Fruit fly (Drosophila melanogaster) whole organism, embryonic: ENCODE measurements around the gene Rsph1.
A peak's percentile ranks its signal among the peaks of the same experiment; 100 is the strongest.

Experiments used
- Aef1 ChIP-seq: fragments of 200-800 bp; sonication (Bioruptor generic); IDR thresholded peaks from 3 replicates; pipeline ENCODE4 v1.3.6; 2022; ENCODE audit warnings: missing biosample characterization, missing genetic modification characterization
- Atf-2 ChIP-seq: fragments of 200-800 bp; sonication (Bioruptor generic); optimal IDR thresholded peaks from 2 replicates; lab custom pipeline; 2016; ENCODE audit warnings: missing biosample characterization, missing genetic modification characterization
- CG10147 ChIP-seq: fragments of 200-800 bp; sonication (Bioruptor generic); optimal IDR thresholded peaks from 2 replicates; lab custom pipeline; 2019; ENCODE audit warnings: missing biosample characterization, mild to moderate bottlenecking, missing genetic modification characterization, moderate library complexity
- CG10462 ChIP-seq: fragments of 200-800 bp; sonication (Bioruptor generic); optimal IDR thresholded peaks from 2 replicates; lab custom pipeline; 2016; ENCODE audit warnings: missing biosample characterization, missing genetic modification characterization
- CG10543 ChIP-seq: fragments of 200-800 bp; sonication (Bioruptor generic); optimal IDR thresholded peaks from 3 replicates; lab custom pipeline; 2017; ENCODE audit warnings: missing biosample characterization, mild to moderate bottlenecking, missing genetic modification characterization, moderate library complexity
- CG11695 ChIP-seq: fragments of 200-800 bp; sonication (Bioruptor generic); IDR thresholded peaks from 3 replicates; pipeline ENCODE4 v1.3.6; 2022; ENCODE audit warnings: missing biosample characterization, missing genetic modification characterization
- CG12942 ChIP-seq: fragments of 200-800 bp; sonication (Bioruptor generic); optimal IDR thresholded peaks from 3 replicates; lab custom pipeline; 2016; ENCODE audit warnings: missing biosample characterization, missing genetic modification characterization
- CG15514 ChIP-seq: fragments of 200-800 bp; sonication (Bioruptor generic); optimal IDR thresholded peaks from 3 replicates; lab custom pipeline; 2017; ENCODE audit warnings: missing biosample characterization, missing genetic modification characterization, mild to moderate bottlenecking, moderate library complexity, missing genetic modification reagents
- CG16813 ChIP-seq: fragments of 200-800 bp; sonication (Bioruptor generic); IDR thresholded peaks from 3 replicates; pipeline ENCODE4 v1.3.6; 2022; ENCODE audit warnings: missing biosample characterization, missing genetic modification characterization; ENCODE audit not compliant: partially characterized antibody
- CG16815 ChIP-seq: fragments of 200-800 bp; sonication (Bioruptor generic); optimal IDR thresholded peaks from 3 replicates; lab custom pipeline; 2017; ENCODE audit warnings: missing biosample characterization, mild to moderate bottlenecking, missing genetic modification characterization
- CG17328 ChIP-seq: fragments of 200-800 bp; sonication (Bioruptor generic); IDR thresholded peaks from 2 replicates; pipeline ENCODE4 v1.3.6; 2022; ENCODE audit warnings: missing biosample characterization, missing genetic modification characterization
- CG18011 ChIP-seq: fragments of 200-800 bp; sonication (Bioruptor generic); optimal IDR thresholded peaks from 2 replicates; lab custom pipeline; 2017; ENCODE audit warnings: missing biosample characterization, missing genetic modification characterization, mild to moderate bottlenecking, moderate library complexity, missing genotype
- CG18619 ChIP-seq: fragments of 200-800 bp; sonication (Bioruptor generic); optimal IDR thresholded peaks from 3 replicates; lab custom pipeline; 2017; ENCODE audit warnings: missing biosample characterization, mild to moderate bottlenecking, missing genetic modification characterization
- CG3065 ChIP-seq: fragments of 200-800 bp; sonication (Bioruptor generic); optimal IDR thresholded peaks from 2 replicates; lab custom pipeline; 2016; ENCODE audit warnings: missing biosample characterization, missing genetic modification characterization
- CG31388 ChIP-seq: fragments of 200-800 bp; sonication (Bioruptor generic); optimal IDR thresholded peaks from 2 replicates; lab custom pipeline; 2016; ENCODE audit warnings: missing biosample characterization, missing genetic modification characterization
- CG32532 ChIP-seq: fragments of 200-800 bp; sonication (Bioruptor generic); IDR thresholded peaks from 2 replicates; pipeline ENCODE4 v1.3.6; 2022; ENCODE audit warnings: missing biosample characterization, missing genetic modification characterization
- CG34224 ChIP-seq: fragments of 200-800 bp; sonication (Bioruptor generic); IDR thresholded peaks from 3 replicates; pipeline ENCODE4 v1.3.6; 2022; ENCODE audit warnings: missing biosample characterization, missing genetic modification characterization; ENCODE audit not compliant: partially characterized antibody
- CG3995 ChIP-seq: fragments of 200-800 bp; sonication (Bioruptor generic); optimal IDR thresholded peaks from 3 replicates; lab custom pipeline; 2016; ENCODE audit warnings: missing biosample characterization, missing genetic modification characterization
- CG4282 ChIP-seq: fragments of 200-800 bp; sonication (Bioruptor generic); optimal IDR thresholded peaks from 2 replicates; lab custom pipeline; 2016; ENCODE audit warnings: missing biosample characterization, missing genetic modification characterization
- CG4328 ChIP-seq: fragments of 200-800 bp; sonication (Bioruptor generic); optimal IDR thresholded peaks from 3 replicates; lab custom pipeline; 2017; ENCODE audit warnings: missing biosample characterization, missing genetic modification reagents, missing genetic modification characterization
- CG5180 ChIP-seq: fragments of 200-800 bp; sonication (Bioruptor generic); optimal IDR thresholded peaks from 3 replicates; lab custom pipeline; 2017; ENCODE audit warnings: missing biosample characterization, missing genetic modification characterization, mild to moderate bottlenecking, moderate library complexity, missing genetic modification reagents
- CG5953 ChIP-seq: fragments of 200-800 bp; sonication (Bioruptor generic); IDR thresholded peaks from 2 replicates; pipeline ENCODE4 v1.3.6; 2022; ENCODE audit warnings: missing biosample characterization, missing genetic modification characterization
- CG7839 ChIP-seq: fragments of 200-800 bp; sonication (Bioruptor generic); optimal IDR thresholded peaks from 3 replicates; lab custom pipeline; 2018; ENCODE audit warnings: missing biosample characterization, mild to moderate bottlenecking, missing genetic modification characterization, moderate library complexity
- CG9817 ChIP-seq: fragments of 200-800 bp; sonication (Bioruptor generic); optimal IDR thresholded peaks from 2 replicates; lab custom pipeline; 2018; ENCODE audit warnings: missing biosample characterization, mild to moderate bottlenecking, missing genetic modification characterization, moderate library complexity
- Elba2 ChIP-seq: fragments of 200-800 bp; sonication (Bioruptor generic); optimal IDR thresholded peaks from 3 replicates; lab custom pipeline; 2016; ENCODE audit warnings: missing biosample characterization, missing genetic modification characterization
- H15 ChIP-seq: fragments of 200-800 bp; sonication (Bioruptor generic); IDR thresholded peaks from 3 replicates; pipeline ENCODE4 v1.3.6; 2022; ENCODE audit warnings: missing biosample characterization, missing genetic modification characterization
- HLH4C ChIP-seq: fragments of 200-800 bp; sonication (Bioruptor generic); IDR thresholded peaks from 3 replicates; pipeline ENCODE4 v1.3.6; 2022; ENCODE audit warnings: missing biosample characterization, missing genetic modification characterization; ENCODE audit not compliant: partially characterized antibody
- Hr78 ChIP-seq, 2 experiments: fragments of 200-800 bp in 1 of 2; fragments of >200 bp in 1 of 2; sonication (Bioruptor generic) in 1 of 2; optimal IDR thresholded peaks; 2 replicates each; lab custom pipeline; 2017 to 2019; ENCODE audit warnings: missing biosample characterization in 2 of 2, missing genetic modification characterization in 2 of 2, mild to moderate bottlenecking in 1 of 2, moderate library complexity in 1 of 2
- Hsf ChIP-seq: fragments of 200-800 bp; sonication (Bioruptor generic); optimal IDR thresholded peaks from 3 replicates; lab custom pipeline; 2016; ENCODE audit warnings: missing biosample characterization, missing genetic modification characterization
- MBD-R2 ChIP-seq: fragments of 200-800 bp; sonication (Bioruptor generic); IDR thresholded peaks from 2 replicates; pipeline ENCODE4 v1.3.6; 2022; ENCODE audit warnings: missing biosample characterization, missing genetic modification characterization
- Mrtf ChIP-seq: fragments of 200-800 bp; sonication (Bioruptor generic); IDR thresholded peaks from 3 replicates; pipeline ENCODE4 v1.3.6; 2022; ENCODE audit warnings: missing biosample characterization, missing genetic modification characterization
- Poxn ChIP-seq: fragments of 200-800 bp; sonication (Bioruptor generic); IDR thresholded peaks from 2 replicates; pipeline ENCODE4 v1.3.6; 2022; ENCODE audit warnings: missing biosample characterization, missing genetic modification characterization
- Side ChIP-seq: fragments of 200-800 bp; sonication (Bioruptor generic); optimal IDR thresholded peaks from 2 replicates; lab custom pipeline; 2016; ENCODE audit warnings: missing biosample characterization, missing genetic modification characterization
- Six4 ChIP-seq: fragments of 200-800 bp; sonication (Bioruptor generic); optimal IDR thresholded peaks from 2 replicates; lab custom pipeline; 2016; ENCODE audit warnings: missing biosample characterization, missing genetic modification characterization
- bigmax ChIP-seq: fragments of 200-800 bp; sonication (Bioruptor generic); optimal IDR thresholded peaks from 2 replicates; lab custom pipeline; 2018; ENCODE audit warnings: missing biosample characterization, mild to moderate bottlenecking, missing genetic modification characterization
- caup ChIP-seq: fragments of 200-800 bp; sonication (Bioruptor generic); optimal IDR thresholded peaks from 3 replicates; lab custom pipeline; 2017; ENCODE audit warnings: missing biosample characterization, mild to moderate bottlenecking, missing genetic modification characterization, moderate library complexity; ENCODE audit not compliant: severe bottlenecking
- chm ChIP-seq: fragments of 200-800 bp; sonication (Bioruptor generic); IDR thresholded peaks from 2 replicates; pipeline ENCODE4 v1.3.6; 2022; ENCODE audit warnings: missing biosample characterization, missing genetic modification characterization
- dm ChIP-seq: fragments of 200-800 bp; sonication (Bioruptor generic); optimal IDR thresholded peaks from 3 replicates; lab custom pipeline; 2016; ENCODE audit warnings: missing biosample characterization, missing genetic modification characterization
- dmrt99B ChIP-seq: fragments of 200-800 bp; sonication (Bioruptor generic); optimal IDR thresholded peaks from 2 replicates; lab custom pipeline; 2018; ENCODE audit warnings: missing biosample characterization, mild to moderate bottlenecking, missing genetic modification characterization, moderate library complexity
- emc ChIP-seq: fragments of 200-800 bp; sonication (Bioruptor generic); optimal IDR thresholded peaks from 2 replicates; lab custom pipeline; 2016; ENCODE audit warnings: missing biosample characterization, missing genetic modification characterization
- insv ChIP-seq, 2 experiments: fragments of 200-800 bp; sonication (Bioruptor generic); optimal IDR thresholded peaks; 3 replicates each; lab custom pipeline; 2016 to 2018; ENCODE audit warnings: missing biosample characterization in 2 of 2, missing genetic modification characterization in 2 of 2
- kah ChIP-seq: fragments of 200-800 bp; sonication (Bioruptor generic); optimal IDR thresholded peaks from 2 replicates; lab custom pipeline; 2018; ENCODE audit warnings: missing biosample characterization, mild to moderate bottlenecking, missing genetic modification characterization
- ken ChIP-seq: fragments of 200-800 bp; sonication (Bioruptor generic); IDR thresholded peaks from 3 replicates; pipeline ENCODE4 v1.3.6; 2022; ENCODE audit warnings: missing biosample characterization, missing genetic modification characterization
- odd ChIP-seq: fragments of 200-800 bp; sonication (Bioruptor generic); optimal IDR thresholded peaks from 2 replicates; lab custom pipeline; 2017; ENCODE audit warnings: missing biosample characterization, mild to moderate bottlenecking, missing genetic modification characterization
- pros ChIP-seq: fragments of 200-800 bp; sonication (Bioruptor generic); optimal IDR thresholded peaks from 3 replicates; lab custom pipeline; 2019; ENCODE audit warnings: missing biosample characterization, mild to moderate bottlenecking, missing genetic modification characterization, moderate library complexity
- ranshi ChIP-seq: fragments of 200-800 bp; sonication (Bioruptor generic); IDR thresholded peaks from 2 replicates; pipeline ENCODE4 v1.3.6; 2022; ENCODE audit warnings: missing biosample characterization, missing genetic modification characterization
- slou ChIP-seq: fragments of 200-800 bp; sonication (Bioruptor generic); optimal IDR thresholded peaks from 3 replicates; lab custom pipeline; 2016; ENCODE audit warnings: missing biosample characterization, missing genetic modification characterization
- ssp ChIP-seq: fragments of 200-800 bp; sonication (Bioruptor generic); IDR thresholded peaks from 2 replicates; pipeline ENCODE4 v1.3.6; 2022; ENCODE audit warnings: missing biosample characterization, missing genetic modification characterization
- ttk ChIP-seq: fragments of 200-800 bp; sonication (Bioruptor generic); IDR thresholded peaks from 2 replicates; pipeline ENCODE4 v2.1.2; 2022; ENCODE audit warnings: missing biosample characterization, missing genetic modification characterization

Gene Rsph1

dm6 chr2L:13222225-13222648, 39.0 kb downstream of the Rsph1 start, which contains the start of the genes Ski6 and CG16812 (continued):
- TF ChIP-seq CG9817 (tag; lab: Kevin White, UChicago) (peak; percentile 78), CG3995 (no peak), CG32532 (peak; percentile 83), Elba2 (GFP tag; lab: Kevin White, UChicago) (peak; percentile 29), insv (GFP tag; optimal IDR thresholded peaks at IDR 0.05; lab: Kevin White, UChicago) (peak in 1 of 2 experiments; percentile 33), dm (peak; percentile 43), CG10543 (GFP tag; lab: Kevin White, UChicago) (no peak), CG5953 (no peak), pros (no peak), ssp (GFP tag; lab: Robert Waterston, UW) (peak; percentile 50; the same call in 1 of the 2 replicates), CG5180 (GFP tag; lab: Kevin White, UChicago) (no peak), Poxn (no peak), CG10462 (GFP tag; lab: Kevin White, UChicago) (peak; percentile 40), CG17328 (peak; percentile 68), CG34224 (GFP tag; lab: Robert Waterston, UW) (0 out of 3 replicates have a peak, but pooled peaks have one; percentile 31), dmrt99B (tag; lab: Kevin White, UChicago) (no peak), CG7839 (no peak), Hr78 (GFP tag; optimal IDR thresholded peaks at IDR 0.05; lab: Kevin White, UChicago) (no peak), MBD-R2 (GFP tag; lab: Robert Waterston, UW) (peak; percentile 60; the same call in 1 of the 2 replicates), Atf-2 (GFP tag; lab: Kevin White, UChicago) (no peak), Six4 (GFP tag; lab: Kevin White, UChicago) (peak; percentile 46), CG4328 (GFP tag; lab: Kevin White, UChicago) (no peak), emc (no peak), slou (peak; percentile 39), caup (GFP tag; lab: Kevin White, UChicago) (no peak), kah (GFP tag; lab: Kevin White, UChicago) (no peak), Side (GFP tag; lab: Kevin White, UChicago) (no peak), ranshi (GFP tag; lab: Robert Waterston, UW) (peak; percentile 64), Aef1 (GFP tag; lab: Robert Waterston, UW) (peak; percentile 24; the same call in 2 of the 3 replicates), CG3065 (GFP tag; lab: Kevin White, UChicago) (peak; percentile 10), CG12942 (GFP tag; lab: Kevin White, UChicago) (peak; percentile 60), HLH4C (GFP tag; lab: Robert Waterston, UW) (peak; percentile 42; the same call in 1 of the 3 replicates), bigmax (GFP tag; lab: Kevin White, UChicago) (no peak), Mrtf (no peak), CG10147 (GFP tag; lab: Kevin White, UChicago) (no peak), CG15514 (GFP tag; lab: Kevin White, UChicago) (peak; percentile 51), odd (GFP tag; lab: Kevin White, UChicago) (no peak), chm (GFP tag; lab: Robert Waterston, UW) (no peak), CG18011 (no peak), CG18619 (GFP tag; lab: Kevin White, UChicago) (no peak), ken (GFP tag; lab: Robert Waterston, UW) (peak; percentile 50; the same call in 1 of the 3 replicates), CG16815 (GFP tag; lab: Kevin White, UChicago) (peak; percentile 60), ttk (GFP tag; lab: Robert Waterston, UW) (no peak; the same call in 1 of the 2 replicates), CG4282 (GFP tag; lab: Kevin White, UChicago) (no peak), CG16813 (peak; percentile 63; the same call in 2 of the 3 replicates), CG11695 (GFP tag; lab: Robert Waterston, UW) (peak; percentile 48; the same call in 1 of the 3 replicates), Hsf (GFP tag; lab: Kevin White, UChicago) (peak; percentile 62), H15 (peak; percentile 42; the same call in 1 of the 3 replicates), CG31388 (GFP tag; lab: Kevin White, UChicago) (no peak)
